Fruit fly (Drosophila melanogaster): ENCODE results near the gene eys.

The eys gene

dm6 chr2L:2286773-2287172, 24.7 kb upstream of the eys start, which contains the start of gene CG31681:
Gene CG31681 (minus strand): TSS chr2L:2286873.
- no peak for TF ChIP-seq Sox102F (GFP tag; optimal IDR thresholded peaks at IDR 0.05)
- no peak for TF ChIP-seq CG31627 (GFP tag; optimal IDR thresholded peaks at IDR 0.05)
- no peak for TF ChIP-seq CG32006 (GFP tag; optimal IDR thresholded peaks at IDR 0.05)
- no peak for TF ChIP-seq esn (GFP tag; optimal IDR thresholded peaks at IDR 0.05)
- TF ChIP-seq lz (GFP tag; optimal IDR thresholded peaks at IDR 0.05): no peak
- no peak for TF ChIP-seq CG7368 (GFP tag; optimal IDR thresholded peaks at IDR 0.05)
- TF ChIP-seq Eip75B (GFP tag; optimal IDR thresholded peaks at IDR 0.05): no peak
- TF ChIP-seq CG9139 (GFP tag; optimal IDR thresholded peaks at IDR 0.05): no peak
- no peak for TF ChIP-seq CG8119 (GFP tag; IDR thresholded peaks at IDR 0.05)
- TF ChIP-seq Sox15 (GFP tag; optimal IDR thresholded peaks at IDR 0.05): no peak
- TF ChIP-seq OdsH (GFP tag; optimal IDR thresholded peaks at IDR 0.05): no peak
- TF ChIP-seq Gug (GFP tag; IDR thresholded peaks at IDR 0.05): no peak
- TF ChIP-seq Hr4 (GFP tag; optimal IDR thresholded peaks at IDR 0.05): no peak

DNA sequence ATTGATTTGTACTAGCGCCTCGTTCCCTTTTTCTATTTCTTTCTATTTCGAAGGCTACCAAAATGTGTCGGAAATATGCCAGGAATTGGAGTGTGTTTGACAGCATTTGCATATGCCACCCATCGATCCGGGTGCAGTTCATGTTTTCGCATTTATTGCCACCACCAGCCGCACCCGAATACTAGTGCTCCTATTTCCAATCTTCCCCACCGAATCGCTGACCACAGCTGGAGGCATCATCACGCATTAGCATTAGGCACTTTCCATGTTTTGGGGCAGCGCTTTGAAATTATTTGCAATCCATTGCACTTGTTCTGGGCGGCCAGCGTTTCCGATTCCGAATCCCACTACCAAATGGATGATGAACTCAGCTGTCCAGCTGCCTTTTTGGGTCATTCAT, 23.7 kb upstream of the eys start, which contains the start of gene CG42658:
Gene CG42658, minus strand, starts transcription at position 101 of the 400 bp plus-strand sequence.
- TF ChIP-seq topi (GFP tag; optimal IDR thresholded peaks at IDR 0.05): no peak
- TF ChIP-seq esn (GFP tag; optimal IDR thresholded peaks at IDR 0.05): no peak
- TF ChIP-seq dac (GFP tag; optimal IDR thresholded peaks at IDR 0.05): no peak
- TF ChIP-seq CG1621 (tag; optimal IDR thresholded peaks at IDR 0.05): no peak
- TF ChIP-seq Eip75B (GFP tag; optimal IDR thresholded peaks at IDR 0.05): no peak
- no peak for TF ChIP-seq Met (GFP tag; optimal IDR thresholded peaks at IDR 0.05)
- no peak for TF ChIP-seq CG10669 (GFP tag; optimal IDR thresholded peaks at IDR 0.05)

- no peak for TF ChIP-seq dsx (GFP tag; optimal IDR thresholded peaks at IDR 0.05; ENCODE audit: poor library complexity, severe bottlenecking)
- no peak for TF ChIP-seq Gug (GFP tag; IDR thresholded peaks at IDR 0.05)
- TF ChIP-seq CG3032 (tag; optimal IDR thresholded peaks at IDR 0.05): no peak
- TF ChIP-seq fd85E (GFP tag; optimal IDR thresholded peaks at IDR 0.05): no peak
- no peak for TF ChIP-seq CG8632 (GFP tag; optimal IDR thresholded peaks at IDR 0.05)
- no peak for TF ChIP-seq CG4318 (GFP tag; optimal IDR thresholded peaks at IDR 0.05)
- TF ChIP-seq CG32006 (GFP tag; optimal IDR thresholded peaks at IDR 0.05): no peak
- TF ChIP-seq CG15336 (GFP tag; IDR thresholded peaks at IDR 0.05): no peak
- no peak for TF ChIP-seq CG9139 (GFP tag; optimal IDR thresholded peaks at IDR 0.05)
- no peak for TF ChIP-seq Eip75B (GFP tag; optimal IDR thresholded peaks at IDR 0.05)
- TF ChIP-seq cyc (GFP tag; optimal IDR thresholded peaks at IDR 0.05): no peak
- TF ChIP-seq dac (GFP tag; optimal IDR thresholded peaks at IDR 0.05): no peak
- TF ChIP-seq vri (GFP tag; optimal IDR thresholded peaks at IDR 0.05): no peak
- no peak for TF ChIP-seq ss (GFP tag; optimal IDR thresholded peaks at IDR 0.05)
- TF ChIP-seq Ets21C (GFP tag; optimal IDR thresholded peaks at IDR 0.05): no peak
Measured at dm6 chr2L:2289316-2289715, 22.2 kb upstream of the eys start, which contains the start of gene CG17237. Gene CG17237 (minus strand): TSS chr2L:2289416.

DNA sequence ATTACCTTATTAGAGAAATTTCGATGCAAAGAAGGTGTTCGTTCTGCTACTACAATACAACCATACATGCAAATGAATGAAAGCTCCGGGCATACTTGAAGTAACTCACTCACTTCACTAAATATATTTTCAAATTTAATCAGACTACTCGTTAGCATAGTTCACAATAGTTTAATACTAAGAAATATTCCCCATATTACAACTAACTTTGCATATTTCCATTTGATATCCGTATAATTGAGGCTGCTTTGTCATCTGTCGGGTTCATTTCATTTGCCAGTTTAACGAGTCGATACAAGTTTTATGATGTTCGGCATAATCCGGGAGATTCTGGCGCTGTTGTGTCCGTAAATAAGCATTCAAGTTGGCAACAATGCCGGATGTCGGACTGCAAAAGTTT, 20.8 kb upstream of the eys start, which contains the start of gene robl22E:
Gene robl22E, minus strand, starts transcription at position 101 of the 400 bp plus-strand sequence.
- TF ChIP-seq lz (GFP tag; optimal IDR thresholded peaks at IDR 0.05) (no peak), CG34406 (GFP tag; optimal IDR thresholded peaks at IDR 0.05) (no peak), CG10669 (GFP tag; optimal IDR thresholded peaks at IDR 0.05) (no peak), esn (GFP tag; optimal IDR thresholded peaks at IDR 0.05) (no peak), CG1621 (tag; optimal IDR thresholded peaks at IDR 0.05) (no peak), fd59A (GFP tag; optimal IDR thresholded peaks at IDR 0.05) (no peak), CG16779 (tag; optimal IDR thresholded peaks at IDR 0.05) (no peak), Sox15 (GFP tag; optimal IDR thresholded peaks at IDR 0.05) (no peak), CG6854 (GFP tag; optimal IDR thresholded peaks at IDR 0.05) (no peak), CG31627 (GFP tag; optimal IDR thresholded peaks at IDR 0.05) (no peak), fd85E (GFP tag; optimal IDR thresholded peaks at IDR 0.05) (no peak), CG32006 (GFP tag; optimal IDR thresholded peaks at IDR 0.05) (no peak), CG11294 (GFP tag; IDR thresholded peaks at IDR 0.05) (no peak), CG4318 (GFP tag; optimal IDR thresholded peaks at IDR 0.05) (no peak)

DNA sequence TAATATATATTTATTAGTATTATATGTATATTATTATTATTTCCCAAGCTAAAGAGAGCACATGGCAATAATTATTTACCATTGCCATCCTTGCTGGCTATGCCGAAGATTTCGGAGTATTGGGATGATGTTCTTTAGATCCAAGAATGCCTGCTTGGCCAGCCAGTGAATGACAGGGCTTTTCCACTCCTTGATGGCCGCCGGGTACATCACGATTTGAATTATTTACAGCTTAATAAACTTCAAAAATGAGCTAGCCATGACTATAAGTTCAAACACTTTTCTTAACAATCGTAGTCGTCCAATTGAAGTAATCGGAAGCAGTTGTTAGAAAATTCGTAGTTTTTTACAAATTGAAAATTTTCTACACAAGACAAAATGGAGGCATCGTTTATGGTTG, 11.7 kb upstream of the eys start, which contains the start of gene CG31949:
Gene CG31949, plus strand, starts transcription at position 301 of the 400 bp plus-strand sequence.
- no peak for TF ChIP-seq svp (GFP tag)
- no peak for TF ChIP-seq Eip93F (GFP tag; optimal IDR thresholded peaks at IDR 0.05)
- no peak for TF ChIP-seq CG6854 (GFP tag; optimal IDR thresholded peaks at IDR 0.05)
